Worm (Caenorhabditis elegans) whole organism, early embryonic: Measurements from ENCODE around the gene W06G6.15.

ENCODE experiments used
- ama-1 ChIP-seq: fragments of 150-350 bp; optimal IDR thresholded peaks from 2 replicates; lab custom pipeline; 2014
- pes-1 ChIP-seq: fragments of 200-800 bp; sonication (Bioruptor generic); IDR thresholded peaks from 2 replicates; pipeline ENCODE4 v1.3.6; 2022; ENCODE audit warnings: missing genetic modification reagents, missing genetic modification characterization, missing compliant biosample characterization

ce11 chrV:16672198-16672597 is 17.9 kb downstream of the W06G6.15 start, which contains the start of gene F14F8.8:
- TF ChIP-seq pes-1 (GFP tag; lab: Robert Waterston, UW) (no peak), ama-1 (lab: Kevin White, UChicago) (no peak)
